Worm (Caenorhabditis elegans): ENCODE results near the gene coq-3.
"Not testable (repeated sequence)": the region's sequence is repeated elsewhere in the genome, so short reads cannot be mapped to it uniquely, and the experiment has no call there.

DNA sequence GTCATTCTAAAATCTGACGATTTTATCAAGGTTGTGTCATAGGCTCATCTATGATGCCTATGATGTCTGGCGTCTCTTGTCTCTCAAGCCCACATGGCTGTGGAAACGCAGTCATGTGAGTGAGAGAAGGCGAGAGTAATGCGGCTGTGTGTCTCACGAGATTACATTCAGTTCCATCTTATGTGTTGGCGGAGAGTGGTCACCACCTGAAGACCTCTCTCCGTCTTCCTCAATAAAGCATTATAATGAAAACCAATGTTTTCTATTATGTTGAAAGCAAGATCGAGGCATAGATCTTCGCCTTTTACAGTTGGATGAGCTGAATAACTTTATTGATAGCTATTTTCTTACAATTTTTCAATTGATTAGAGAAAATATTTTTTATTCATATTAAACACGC lies 32.8 kb downstream of the coq-3 start:
- not testable (repeated sequence) for TF ChIP-seq R02D3.7 (tag; optimal IDR thresholded peaks at IDR 0.05); skn-1 (tag; optimal IDR thresholded peaks at IDR 0.05); ZK546.5 (tag; optimal IDR thresholded peaks at IDR 0.05); ztf-11 (tag; optimal IDR thresholded peaks at IDR 0.05); sea-2 (GFP tag; optimal IDR thresholded peaks at IDR 0.05); ceh-82 (tag; optimal IDR thresholded peaks at IDR 0.05); egl-27 (tag; optimal IDR thresholded peaks at IDR 0.05)
- TF ChIP-seq elt-1 (tag; optimal IDR thresholded peaks at IDR 0.05) = peak; percentile 32
- TF ChIP-seq ama-1 (optimal IDR thresholded peaks at IDR 0.05) = peak; percentile 34
- TF ChIP-seq snpc-4 (tag; optimal IDR thresholded peaks at IDR 0.05) = peak; percentile 31
